Fruit fly (Drosophila melanogaster): ENCODE data around the gene Saf-B.

The Saf-B gene

dm6 chr3R:24850420-24850819 is 33.2 kb downstream of the Saf-B start, which contains the start of gene CG7006 (continued):
- TF ChIP-seq CG12659 (GFP tag; optimal IDR thresholded peaks at IDR 0.05) (peak; percentile 82), CG9876 (GFP tag; optimal IDR thresholded peaks at IDR 0.05) (peak; percentile 70), Chrac-16 (GFP tag; optimal IDR thresholded peaks at IDR 0.05) (peak; percentile 70), CG34224 (GFP tag; IDR thresholded peaks at IDR 0.05; ENCODE audit: partially characterized antibody) (peak; percentile 72), Hmr (GFP tag; optimal IDR thresholded peaks at IDR 0.05) (peak; percentile 73), schlank (tag; optimal IDR thresholded peaks at IDR 0.05) (peak; percentile 37), Optix (GFP tag; IDR thresholded peaks at IDR 0.05) (no peak), Poxn (GFP tag; IDR thresholded peaks at IDR 0.05) (no peak), zfh2 (GFP tag; optimal IDR thresholded peaks at IDR 0.05) (peak; percentile 91), CG11504 (tag; optimal IDR thresholded peaks at IDR 0.05) (no peak), Dll (GFP tag; IDR thresholded peaks at IDR 0.05; ENCODE audit: partially characterized antibody) (peak; percentile 80), cad (GFP tag; optimal IDR thresholded peaks at IDR 0.05) (no peak), Dip2 (GFP tag; IDR thresholded peaks at IDR 0.05) (no peak), gfzf (GFP tag; optimal IDR thresholded peaks at IDR 0.05) (peak; percentile 41), bbx (GFP tag; IDR thresholded peaks at IDR 0.05; ENCODE audit: partially characterized antibody) (peak; percentile 76), slbo (GFP tag; IDR thresholded peaks at IDR 0.05) (peak; percentile 92), da (GFP tag; optimal IDR thresholded peaks at IDR 0.05) (peak; percentile 32), unpg (GFP tag; optimal IDR thresholded peaks at IDR 0.05) (no peak), cato (GFP tag; optimal IDR thresholded peaks at IDR 0.05; ENCODE audit: borderline replicate concordance) (peak; percentile 43), CG2120 (GFP tag; optimal IDR thresholded peaks at IDR 0.05) (peak; percentile 94), lab (GFP tag; optimal IDR thresholded peaks at IDR 0.05) (no peak), CG9932 (GFP tag; IDR thresholded peaks at IDR 0.05) (peak; percentile 96), btn (GFP tag; optimal IDR thresholded peaks at IDR 0.05) (peak; percentile 33), tin (GFP tag; optimal IDR thresholded peaks at IDR 0.05) (peak; percentile 71), Gsc (GFP tag; IDR thresholded peaks at IDR 0.05) (no peak), sc (optimal IDR thresholded peaks at IDR 0.05) (no peak), sc (GFP tag; optimal IDR thresholded peaks at IDR 0.05) (no peak), CG6689 (GFP tag; IDR thresholded peaks at IDR 0.05) (no peak), trh (GFP tag; optimal IDR thresholded peaks at IDR 0.05) (peak; percentile 55), Nf-YA (GFP tag; IDR thresholded peaks at IDR 0.05) (no peak), ATbp (GFP tag; optimal IDR thresholded peaks at IDR 0.05) (no peak), CG1602 (GFP tag; optimal IDR thresholded peaks at IDR 0.05) (peak; percentile 56), pb (GFP tag; optimal IDR thresholded peaks at IDR 0.05) (peak; percentile 44), Ets65A (GFP tag) (peak; percentile 99), bigmax (GFP tag; optimal IDR thresholded peaks at IDR 0.05) (no peak), CG11696 (GFP tag; IDR thresholded peaks at IDR 0.05) (no peak), ab (GFP tag; optimal IDR thresholded peaks at IDR 0.05) (peak; percentile 16), CG1832 (GFP tag; optimal IDR thresholded peaks at IDR 0.05) (no peak), CG4424 (GFP tag; optimal IDR thresholded peaks at IDR 0.05) (peak; percentile 65), CG1647 (GFP tag; optimal IDR thresholded peaks at IDR 0.05) (peak; percentile 86), corto (GFP tag; optimal IDR thresholded peaks at IDR 0.05) (no peak), CG13296 (GFP tag; optimal IDR thresholded peaks at IDR 0.05) (no peak), Hr51 (GFP tag; optimal IDR thresholded peaks at IDR 0.05) (peak in 1 of 2 experiments; percentile 73), sug (tag; optimal IDR thresholded peaks at IDR 0.05) (no peak), CG8944 (GFP tag; optimal IDR thresholded peaks at IDR 0.05) (peak; percentile 82), lov (optimal IDR thresholded peaks at IDR 0.05) (no peak), lov (GFP tag; IDR thresholded peaks at IDR 0.05) (no peak), CG3407 (GFP tag; optimal IDR thresholded peaks at IDR 0.05) (no peak), CG16779 (GFP tag; IDR thresholded peaks at IDR 0.05) (peak; percentile 85), maf-S (GFP tag; optimal IDR thresholded peaks at IDR 0.05) (peak; percentile 84), CG31388 (GFP tag; optimal IDR thresholded peaks at IDR 0.05) (peak; percentile 1), CG6813 (GFP tag; optimal IDR thresholded peaks at IDR 0.05) (no peak)

Data from whole organism, embryonic.